Worm (Caenorhabditis elegans): Measurements from ENCODE around the gene nhr-125.

DNA sequence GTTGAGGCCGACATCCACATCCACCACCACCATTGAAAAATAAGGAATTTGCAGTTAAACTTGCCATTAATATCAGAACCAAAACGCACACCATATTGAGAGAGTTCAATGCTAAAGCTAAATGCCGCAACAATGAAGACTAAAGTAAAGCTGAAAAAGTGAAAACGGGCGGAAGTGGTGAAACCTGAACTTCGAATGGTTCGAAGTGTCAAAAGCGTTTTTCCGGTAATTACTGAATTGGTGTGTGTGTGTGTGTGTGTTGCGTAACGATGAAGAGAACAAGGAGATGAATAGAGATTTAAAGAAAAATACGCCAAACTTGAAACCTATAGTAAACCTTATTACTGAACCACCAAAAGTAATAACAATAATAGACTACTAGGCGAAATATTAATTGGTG lies 39.2 kb upstream of the nhr-125 start, which contains the start of gene grl-13:
- TF ChIP-seq lsy-2 (tag; optimal IDR thresholded peaks at IDR 0.05): no peak
- TF ChIP-seq sdz-12 (GFP tag; optimal IDR thresholded peaks at IDR 0.05): no peak
- TF ChIP-seq nhr-25 (tag; optimal IDR thresholded peaks at IDR 0.05; ENCODE audit: borderline replicate concordance, insufficient read depth): no peak
- no peak for TF ChIP-seq egl-27 (tag; optimal IDR thresholded peaks at IDR 0.05)
- no peak for TF ChIP-seq fos-1 (tag; optimal IDR thresholded peaks at IDR 0.05)

Measured in whole organism, L4 larva.